Worm (Caenorhabditis elegans) whole organism, late embryonic: ENCODE measurements around the gene rab-6.1.

Source experiments
- C08G9.2 ChIP-seq: sonication (generic microtip); optimal IDR thresholded peaks from 2 replicates; lab custom pipeline; 2016; ENCODE audit warnings: mild to moderate bottlenecking, missing genetic modification characterization, moderate library complexity, missing compliant biosample characterization
- C38D4.7 ChIP-seq: fragments of 200-800 bp; sonication (Bioruptor generic); optimal IDR thresholded peaks from 2 replicates; lab custom pipeline; 2018; ENCODE audit warnings: mild to moderate bottlenecking, missing genetic modification characterization, moderate library complexity, missing compliant biosample characterization
- F13H6.1 ChIP-seq: sonication (generic microtip); optimal IDR thresholded peaks from 2 replicates; lab custom pipeline; 2016; ENCODE audit warnings: missing genetic modification characterization, missing compliant biosample characterization
- K09A11.1 ChIP-seq: sonication (generic microtip); optimal IDR thresholded peaks from 2 replicates; lab custom pipeline; 2017; ENCODE audit warnings: antibody characterized with exemption, mild to moderate bottlenecking, missing genetic modification characterization, missing compliant biosample characterization; ENCODE audit not compliant: insufficient read depth
- Y22D7AL.16 ChIP-seq: sonication (generic microtip); optimal IDR thresholded peaks from 2 replicates; lab custom pipeline; 2016; ENCODE audit warnings: missing genetic modification characterization, missing compliant biosample characterization
- ahr-1 ChIP-seq: sonication (generic microtip); optimal IDR thresholded peaks from 2 replicates; lab custom pipeline; 2016; ENCODE audit warnings: missing genetic modification characterization, missing compliant biosample characterization
- ceh-18 ChIP-seq: sonication (generic microtip); optimal IDR thresholded peaks from 2 replicates; lab custom pipeline; 2016; ENCODE audit warnings: missing genetic modification characterization, missing compliant biosample characterization
- ceh-2 ChIP-seq: sonication (generic microtip); optimal IDR thresholded peaks from 2 replicates; lab custom pipeline; 2016; ENCODE audit warnings: missing genotype, missing genetic modification characterization, missing compliant biosample characterization
- ceh-22 ChIP-seq: sonication (generic microtip); optimal IDR thresholded peaks from 2 replicates; lab custom pipeline; 2017; ENCODE audit warnings: missing biosample characterization, missing genetic modification characterization
- ceh-24 ChIP-seq: sonication (generic microtip); optimal IDR thresholded peaks from 2 replicates; lab custom pipeline; 2016; ENCODE audit warnings: mild to moderate bottlenecking, missing genetic modification characterization, missing compliant biosample characterization
- ceh-31 ChIP-seq: sonication (generic microtip); optimal IDR thresholded peaks from 2 replicates; lab custom pipeline; 2016; ENCODE audit warnings: missing genetic modification characterization, missing compliant biosample characterization
- ceh-45 ChIP-seq: fragments of 200-800 bp; sonication (Bioruptor generic); IDR thresholded peaks from 2 replicates; pipeline ENCODE4 v1.3.6; 2022; ENCODE audit warnings: missing genetic modification reagents, missing genetic modification characterization, missing compliant biosample characterization
- ceh-48 ChIP-seq: sonication (generic microtip); optimal IDR thresholded peaks from 2 replicates; lab custom pipeline; 2016; ENCODE audit warnings: missing genetic modification characterization, inconsistent platforms, missing compliant biosample characterization
- ceh-6 ChIP-seq: fragments of 200-800 bp; sonication (Bioruptor generic); optimal IDR thresholded peaks from 2 replicates; lab custom pipeline; 2018; ENCODE audit warnings: mild to moderate bottlenecking, missing genetic modification characterization, missing compliant biosample characterization
- dmd-4 ChIP-seq: sonication (generic microtip); optimal IDR thresholded peaks from 2 replicates; lab custom pipeline; 2016; ENCODE audit warnings: borderline replicate concordance, missing genetic modification characterization, missing compliant biosample characterization
- dve-1 ChIP-seq: sonication (generic microtip); optimal IDR thresholded peaks from 2 replicates; lab custom pipeline; 2017; ENCODE audit warnings: antibody characterized with exemption, mild to moderate bottlenecking, missing genetic modification characterization, missing compliant biosample characterization
- elt-4 ChIP-seq: sonication (generic microtip); optimal IDR thresholded peaks from 2 replicates; lab custom pipeline; 2016; ENCODE audit warnings: missing genetic modification characterization, missing compliant biosample characterization
- eyg-1 ChIP-seq: sonication (generic microtip); optimal IDR thresholded peaks from 2 replicates; lab custom pipeline; 2016; ENCODE audit warnings: missing genotype, missing genetic modification characterization, missing compliant biosample characterization
- fax-1 ChIP-seq: sonication (generic microtip); optimal IDR thresholded peaks from 2 replicates; lab custom pipeline; 2016; ENCODE audit warnings: missing genotype, missing genetic modification characterization, missing compliant biosample characterization
- fkh-10 ChIP-seq: fragments of 150-350 bp; optimal IDR thresholded peaks from 2 replicates; lab custom pipeline; 2014; ENCODE audit warnings: missing biosample characterization, missing genetic modification reagents, missing genetic modification characterization
- gmeb-2 ChIP-seq: sonication (generic microtip); optimal IDR thresholded peaks from 2 replicates; lab custom pipeline; 2016; ENCODE audit warnings: missing genetic modification characterization, inconsistent platforms, missing compliant biosample characterization
- hlh-15 ChIP-seq: sonication (generic microtip); optimal IDR thresholded peaks from 2 replicates; lab custom pipeline; 2016; ENCODE audit warnings: missing genetic modification characterization, missing compliant biosample characterization
- hlh-30 ChIP-seq: sonication (generic microtip); optimal IDR thresholded peaks from 2 replicates; lab custom pipeline; 2017; ENCODE audit warnings: antibody characterized with exemption, missing genetic modification characterization, missing compliant biosample characterization; ENCODE audit not compliant: insufficient read depth
- hlh-6 ChIP-seq: sonication (generic microtip); optimal IDR thresholded peaks from 2 replicates; lab custom pipeline; 2016; ENCODE audit warnings: missing genotype, missing genetic modification characterization, missing compliant biosample characterization
- hlh-8 ChIP-seq: sonication (generic microtip); optimal IDR thresholded peaks from 2 replicates; lab custom pipeline; 2016; ENCODE audit warnings: missing genotype, missing genetic modification characterization, missing compliant biosample characterization
- lim-6 ChIP-seq: sonication (generic microtip); optimal IDR thresholded peaks from 2 replicates; lab custom pipeline; 2016; ENCODE audit warnings: missing genetic modification characterization, missing compliant biosample characterization
- lin-11 ChIP-seq: fragments of 200-800 bp; sonication (Bioruptor generic); optimal IDR thresholded peaks from 2 replicates; lab custom pipeline; 2018; ENCODE audit warnings: mild to moderate bottlenecking, missing genetic modification characterization, missing compliant biosample characterization
- mec-3 ChIP-seq: sonication (generic microtip); optimal IDR thresholded peaks from 2 replicates; lab custom pipeline; 2016; ENCODE audit warnings: borderline replicate concordance, missing genetic modification characterization, missing compliant biosample characterization
- pha-2 ChIP-seq: sonication (generic microtip); optimal IDR thresholded peaks from 2 replicates; lab custom pipeline; 2017; ENCODE audit warnings: mild to moderate bottlenecking, missing genetic modification characterization, missing compliant biosample characterization
- pha-4 ChIP-seq: fragments of 150-350 bp; optimal IDR thresholded peaks from 2 replicates; lab custom pipeline; 2018; ENCODE audit warnings: missing biosample characterization, missing genetic modification reagents, missing genetic modification characterization
- pros-1 ChIP-seq: fragments of 150-350 bp; optimal IDR thresholded peaks from 2 replicates; lab custom pipeline; 2014; ENCODE audit warnings: missing biosample characterization, missing genetic modification reagents, missing genetic modification characterization
- ref-2 ChIP-seq: sonication (generic microtip); optimal IDR thresholded peaks from 2 replicates; lab custom pipeline; 2016; ENCODE audit warnings: missing genetic modification characterization, missing compliant biosample characterization
- sox-4 ChIP-seq: sonication (generic microtip); optimal IDR thresholded peaks from 2 replicates; lab custom pipeline; 2017; ENCODE audit warnings: mild to moderate bottlenecking, missing genetic modification characterization, inconsistent platforms, missing compliant biosample characterization
- syd-9 ChIP-seq: sonication (generic microtip); optimal IDR thresholded peaks from 2 replicates; lab custom pipeline; 2016; ENCODE audit warnings: mild to moderate bottlenecking, missing genetic modification characterization, moderate library complexity, missing compliant biosample characterization
- tbx-7 ChIP-seq: sonication (generic microtip); optimal IDR thresholded peaks from 2 replicates; lab custom pipeline; 2016; ENCODE audit warnings: missing genotype, missing genetic modification characterization, missing compliant biosample characterization
- ttx-3 ChIP-seq: sonication (generic microtip); optimal IDR thresholded peaks from 2 replicates; lab custom pipeline; 2016; ENCODE audit warnings: missing genetic modification reagents, missing genetic modification characterization, missing compliant biosample characterization
- unc-3 ChIP-seq, 2 experiments: fragments of 200-800 bp in 1 of 2; sonication (Bioruptor generic) in 1 of 2; sonication (generic microtip) in 1 of 2; conservative IDR thresholded peaks in 1 of 2; optimal IDR thresholded peaks in 1 of 2; 2 replicates each; pipeline versions ENCODE4 v1.3.6 to Lab custom; 2016 to 2022; ENCODE audit warnings: missing compliant biosample characterization in 2 of 2, missing genetic modification characterization in 2 of 2, missing genetic modification reagents in 1 of 2
- unc-42 ChIP-seq: sonication (generic microtip); optimal IDR thresholded peaks from 2 replicates; lab custom pipeline; 2016; ENCODE audit warnings: missing genotype, missing genetic modification characterization, missing compliant biosample characterization
- unc-86 ChIP-seq: sonication (generic microtip); optimal IDR thresholded peaks from 2 replicates; lab custom pipeline; 2016; ENCODE audit warnings: missing genetic modification characterization, missing compliant biosample characterization
- zip-5 ChIP-seq: sonication (generic microtip); optimal IDR thresholded peaks from 2 replicates; lab custom pipeline; 2016; ENCODE audit warnings: missing genetic modification characterization, missing compliant biosample characterization

rab-6.1 gene

DNA sequence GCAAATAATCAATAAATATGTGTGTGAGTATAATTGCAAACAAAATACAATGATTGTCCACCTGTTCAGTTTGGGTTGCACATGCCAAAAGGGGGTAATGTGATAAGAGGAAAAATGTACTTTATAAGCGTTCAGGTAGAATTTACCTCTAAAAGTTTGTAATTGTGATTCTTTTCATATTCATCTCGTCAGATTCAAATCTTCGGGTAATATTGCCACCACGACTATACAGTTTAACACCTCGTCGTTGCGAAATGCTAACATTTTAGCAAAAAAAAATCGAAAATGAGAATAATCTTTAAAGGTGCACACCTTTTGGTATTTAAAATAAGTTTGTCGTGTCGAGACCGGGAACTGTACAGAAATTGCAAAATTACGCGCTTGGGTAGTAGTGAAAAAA lies 37.4 kb upstream of the rab-6.1 start, which contains the start of gene nac-2:
TSS of gene nac-2 (minus strand) at position 101 of the 400 bp plus-strand sequence.
- TF ChIP-seq ceh-6 (GFP tag; lab: Kevin White, UChicago), result no peak
- TF ChIP-seq eyg-1 (tag; lab: Kevin White, UChicago), result no peak
- no peak for TF ChIP-seq C38D4.7 (GFP tag; lab: Kevin White, UChicago)
- no peak for TF ChIP-seq ceh-45 (GFP tag; lab: Robert Waterston, UW)
- TF ChIP-seq zip-5, result no peak
- TF ChIP-seq unc-86, result no peak
- no peak for TF ChIP-seq tbx-7 (tag; lab: Kevin White, UChicago)
- no peak for TF ChIP-seq ttx-3 (tag; lab: Kevin White, UChicago)
- TF ChIP-seq pros-1 (tag; lab: Kevin White, UChicago), result no peak
- TF ChIP-seq ceh-24, result no peak
- TF ChIP-seq unc-3 (GFP tag; conservative IDR thresholded peaks at IDR 0.05; lab: Robert Waterston, UW), result no peak
- TF ChIP-seq unc-3 (tag; optimal IDR thresholded peaks at IDR 0.05; lab: Kevin White, UChicago), result no peak
- no peak for TF ChIP-seq pha-2 (tag; lab: Kevin White, UChicago)
- TF ChIP-seq C08G9.2, result no peak
- no peak for TF ChIP-seq elt-4
- no peak for TF ChIP-seq fkh-10
- TF ChIP-seq ceh-18, result no peak
- no peak for TF ChIP-seq fax-1 (tag; lab: Kevin White, UChicago)

ce11 chrIII:9037658-9038057 lies 31.9 kb upstream of the rab-6.1 start, which contains the start of gene R107.9:
TSS of gene R107.9 (plus strand) at chrIII:9037958.
- TF ChIP-seq ceh-45 (GFP tag; lab: Robert Waterston, UW), result no peak
- TF ChIP-seq sox-4 (tag; lab: Kevin White, UChicago), result no peak
- no peak for TF ChIP-seq tbx-7 (tag; lab: Kevin White, UChicago)
- TF ChIP-seq gmeb-2 (tag; lab: Kevin White, UChicago), result no peak
- no peak for TF ChIP-seq eyg-1 (tag; lab: Kevin White, UChicago)
- no peak for TF ChIP-seq hlh-30 (tag; lab: Kevin White, UChicago)
- no peak for TF ChIP-seq C38D4.7 (GFP tag; lab: Kevin White, UChicago)
- no peak for TF ChIP-seq unc-42 (tag; lab: Kevin White, UChicago)
- no peak for TF ChIP-seq syd-9 (tag; lab: Kevin White, UChicago)
- TF ChIP-seq ahr-1, result no peak
- TF ChIP-seq ceh-2 (tag; lab: Kevin White, UChicago), result no peak
- no peak for TF ChIP-seq ceh-48 (tag; lab: Kevin White, UChicago)
- no peak for TF ChIP-seq lim-6 (tag; lab: Kevin White, UChicago)
- TF ChIP-seq ceh-22 (tag; lab: Kevin White, UChicago), result no peak

- no peak for TF ChIP-seq K09A11.1 (tag; lab: Kevin White, UChicago)
- TF ChIP-seq ref-2, result no peak
- no peak for TF ChIP-seq hlh-30 (tag; lab: Kevin White, UChicago)
Measured at ce11 chrIII:9035037-9035436, 29.3 kb upstream of the rab-6.1 start.

ce11 chrIII:9034133-9034532 lies 28.4 kb upstream of the rab-6.1 start:
- TF ChIP-seq K09A11.1 (tag; lab: Kevin White, UChicago) (no peak), pha-4 (tag; lab: Kevin White, UChicago) (no peak), ceh-45 (GFP tag; lab: Robert Waterston, UW) (no peak), mec-3 (tag; lab: Kevin White, UChicago) (no peak), hlh-30 (tag; lab: Kevin White, UChicago) (no peak), ceh-18 (no peak), pros-1 (tag; lab: Kevin White, UChicago) (no peak), hlh-8 (tag; lab: Kevin White, UChicago) (no peak), hlh-15 (tag; lab: Kevin White, UChicago) (no peak), hlh-6 (tag; lab: Kevin White, UChicago) (no peak), dmd-4 (tag; lab: Kevin White, UChicago) (no peak), Y22D7AL.16 (tag; lab: Kevin White, UChicago) (no peak), lin-11 (tag; lab: Kevin White, UChicago) (no peak), ceh-31 (tag; lab: Kevin White, UChicago) (no peak), unc-86 (no peak), F13H6.1 (no peak), dve-1 (tag; lab: Kevin White, UChicago) (no peak)
